Worm (Caenorhabditis elegans): Measurements from ENCODE around the gene T05A12.4.
"Not testable (repeated sequence)": the region's sequence is repeated elsewhere in the genome, so short reads cannot be mapped to it uniquely, and the experiment has no call there.

- not testable (repeated sequence) for TF ChIP-seq ceh-13 (GFP tag; optimal IDR thresholded peaks at IDR 0.05); ama-1 (optimal IDR thresholded peaks at IDR 0.05); flt-1 (GFP tag; IDR thresholded peaks at IDR 0.05); sea-1 (GFP tag; conservative IDR thresholded peaks at IDR 0.05); ceh-36 (tag; optimal IDR thresholded peaks at IDR 0.05); pes-1 (GFP tag; IDR thresholded peaks at IDR 0.05); hmbx-1 (tag; optimal IDR thresholded peaks at IDR 0.05); F13C5.2 (tag; optimal IDR thresholded peaks at IDR 0.05)
Observed at ce11 chrIV:6914161-6914585, 26.4 kb downstream of the T05A12.4 start.
